Fruit fly (Drosophila melanogaster) whole organism, embryonic: Measurements from ENCODE around the gene CG10660.

Source experiments
- CG11560 ChIP-seq: fragments of 200-800 bp; sonication (Bioruptor generic); IDR thresholded peaks from 3 replicates; pipeline ENCODE4 v1.3.6; 2022; ENCODE audit warnings: missing biosample characterization, missing genetic modification characterization
- CG12391 ChIP-seq: fragments of 200-800 bp; sonication (Bioruptor generic); optimal IDR thresholded peaks from 3 replicates; lab custom pipeline; 2018; ENCODE audit warnings: missing biosample characterization, mild to moderate bottlenecking, missing genetic modification characterization, moderate library complexity
- CG15073 ChIP-seq: fragments of 200-800 bp; sonication (Bioruptor generic); optimal IDR thresholded peaks from 2 replicates; lab custom pipeline; 2016; ENCODE audit warnings: missing biosample characterization, missing genetic modification characterization
- CG15514 ChIP-seq: fragments of 200-800 bp; sonication (Bioruptor generic); optimal IDR thresholded peaks from 3 replicates; lab custom pipeline; 2017; ENCODE audit warnings: missing biosample characterization, missing genetic modification characterization, mild to moderate bottlenecking, moderate library complexity, missing genetic modification reagents
- CG16813 ChIP-seq: fragments of 200-800 bp; sonication (Bioruptor generic); IDR thresholded peaks from 3 replicates; pipeline ENCODE4 v1.3.6; 2022; ENCODE audit warnings: missing biosample characterization, missing genetic modification characterization; ENCODE audit not compliant: partially characterized antibody
- CG17568 ChIP-seq: fragments of 200-800 bp; sonication (Bioruptor generic); optimal IDR thresholded peaks from 2 replicates; lab custom pipeline; 2018; ENCODE audit warnings: missing biosample characterization, mild to moderate bottlenecking, missing genetic modification characterization, moderate library complexity
- CG1832 ChIP-seq: fragments of 200-800 bp; sonication (Bioruptor generic); optimal IDR thresholded peaks from 2 replicates; lab custom pipeline; 2017; ENCODE audit warnings: missing biosample characterization, mild to moderate bottlenecking, missing genetic modification characterization, inconsistent platforms
- CG2116 ChIP-seq: fragments of 200-800 bp; sonication (Bioruptor generic); optimal IDR thresholded peaks from 3 replicates; lab custom pipeline; 2018; ENCODE audit warnings: missing biosample characterization, mild to moderate bottlenecking, missing genetic modification characterization
- CG2712 ChIP-seq: fragments of 200-800 bp; optimal IDR thresholded peaks from 3 replicates; lab custom pipeline; 2019; ENCODE audit warnings: missing biosample characterization, mild to moderate bottlenecking, missing genetic modification characterization, moderate library complexity
- CG2889 ChIP-seq: fragments of 200-800 bp; sonication (Bioruptor generic); IDR thresholded peaks from 3 replicates; pipeline ENCODE4 v1.3.6; 2022; ENCODE audit warnings: missing biosample characterization, missing genetic modification characterization
- CG31441 ChIP-seq: fragments of 200-800 bp; sonication (Bioruptor generic); IDR thresholded peaks from 2 replicates; pipeline ENCODE4 v1.3.6; 2022; ENCODE audit warnings: missing biosample characterization, missing genetic modification characterization
- CG3838 ChIP-seq: fragments of 200-800 bp; sonication (Bioruptor generic); optimal IDR thresholded peaks from 3 replicates; lab custom pipeline; 2016; ENCODE audit warnings: missing biosample characterization, missing genetic modification characterization
- CG4282 ChIP-seq: fragments of 200-800 bp; sonication (Bioruptor generic); optimal IDR thresholded peaks from 2 replicates; lab custom pipeline; 2016; ENCODE audit warnings: missing biosample characterization, missing genetic modification characterization
- CG8359 ChIP-seq: fragments of 200-800 bp; sonication (Bioruptor generic); optimal IDR thresholded peaks from 2 replicates; lab custom pipeline; 2017; ENCODE audit warnings: missing biosample characterization, mild to moderate bottlenecking, missing genetic modification characterization, borderline replicate concordance
- CG8924 ChIP-seq: fragments of 200-800 bp; optimal IDR thresholded peaks from 3 replicates; lab custom pipeline; 2019; ENCODE audit warnings: missing biosample characterization, mild to moderate bottlenecking, missing genetic modification characterization, moderate library complexity
- CG9437 ChIP-seq: fragments of 200-800 bp; sonication (Bioruptor generic); optimal IDR thresholded peaks from 2 replicates; lab custom pipeline; 2018; ENCODE audit warnings: missing biosample characterization, mild to moderate bottlenecking, missing genetic modification characterization
- Dad ChIP-seq: fragments of 200-800 bp; sonication (Bioruptor generic); optimal IDR thresholded peaks from 3 replicates; lab custom pipeline; 2016; ENCODE audit warnings: missing biosample characterization, missing genetic modification characterization
- Dek ChIP-seq: fragments of 200-800 bp; sonication (Bioruptor generic); optimal IDR thresholded peaks from 3 replicates; lab custom pipeline; 2019; ENCODE audit warnings: missing biosample characterization, mild to moderate bottlenecking, missing genetic modification characterization, moderate library complexity
- Eip74EF ChIP-seq, 2 experiments: fragments of 200-800 bp in 1 of 2; fragments of >200 bp in 1 of 2; sonication (Bioruptor generic) in 1 of 2; optimal IDR thresholded peaks; 2 replicates each; lab custom pipeline; 2017 to 2019; ENCODE audit warnings: missing biosample characterization in 2 of 2, missing genetic modification characterization in 2 of 2, mild to moderate bottlenecking in 1 of 2, moderate library complexity in 1 of 2
- Ets65A ChIP-seq: fragments of 200-800 bp; sonication (Bioruptor generic); peaks from one replicate; lab custom pipeline; 2016; ENCODE audit warnings: missing biosample characterization, missing genetic modification characterization
- MESR4 ChIP-seq: fragments of 200-800 bp; sonication (Bioruptor generic); optimal IDR thresholded peaks from 2 replicates; lab custom pipeline; 2018; ENCODE audit warnings: missing biosample characterization, mild to moderate bottlenecking, missing genetic modification characterization, moderate library complexity
- MTF-1 ChIP-seq: fragments of 200-800 bp; sonication (Bioruptor generic); optimal IDR thresholded peaks from 2 replicates; lab custom pipeline; 2018; ENCODE audit warnings: missing biosample characterization, mild to moderate bottlenecking, missing genetic modification characterization, borderline replicate concordance
- Mad ChIP-seq: fragments of 200-800 bp; sonication (Bioruptor generic); optimal IDR thresholded peaks from 2 replicates; lab custom pipeline; 2016; ENCODE audit warnings: missing biosample characterization, missing genetic modification characterization
- Max ChIP-seq: fragments of 200-800 bp; sonication (Bioruptor generic); optimal IDR thresholded peaks from 2 replicates; lab custom pipeline; 2016; ENCODE audit warnings: missing biosample characterization, mild to moderate bottlenecking, missing genetic modification characterization
- Med ChIP-seq: fragments of 200-800 bp; sonication (Bioruptor generic); peaks from one replicate; lab custom pipeline; 2016; ENCODE audit warnings: missing biosample characterization, missing genetic modification characterization, mild to moderate bottlenecking, inconsistent platforms, moderate library complexity
- Myb ChIP-seq: fragments of 200-800 bp; sonication (Bioruptor generic); optimal IDR thresholded peaks from 2 replicates; lab custom pipeline; 2016; ENCODE audit warnings: missing biosample characterization, missing genetic modification characterization
- Nf-YA ChIP-seq: fragments of 200-800 bp; sonication (Bioruptor generic); IDR thresholded peaks from 2 replicates; pipeline ENCODE4 v1.3.6; 2022; ENCODE audit warnings: missing biosample characterization, missing genetic modification characterization
- bab2 ChIP-seq: fragments of 200-800 bp; sonication (Bioruptor generic); optimal IDR thresholded peaks from 2 replicates; lab custom pipeline; 2016; ENCODE audit warnings: missing biosample characterization, missing genetic modification characterization
- bbx ChIP-seq: fragments of 200-800 bp; sonication (Bioruptor generic); IDR thresholded peaks from 2 replicates; pipeline ENCODE4 v1.3.6; 2022; ENCODE audit warnings: missing biosample characterization, missing genetic modification characterization; ENCODE audit not compliant: partially characterized antibody
- bigmax ChIP-seq: fragments of 200-800 bp; sonication (Bioruptor generic); optimal IDR thresholded peaks from 2 replicates; lab custom pipeline; 2018; ENCODE audit warnings: missing biosample characterization, mild to moderate bottlenecking, missing genetic modification characterization
- danr ChIP-seq: fragments of 200-800 bp; sonication (Bioruptor generic); IDR thresholded peaks from 2 replicates; pipeline ENCODE4 v1.3.6; 2022; ENCODE audit warnings: missing biosample characterization, missing genetic modification characterization
- dmrt11E ChIP-seq: fragments of 200-800 bp; sonication (Bioruptor generic); optimal IDR thresholded peaks from 3 replicates; lab custom pipeline; 2018; ENCODE audit warnings: missing biosample characterization, mild to moderate bottlenecking, missing genetic modification characterization, moderate library complexity
- exex ChIP-seq: fragments of 200-800 bp; sonication (Bioruptor generic); optimal IDR thresholded peaks from 4 replicates; lab custom pipeline; 2018; ENCODE audit warnings: missing biosample characterization, mild to moderate bottlenecking, missing genetic modification characterization, moderate library complexity
- gem ChIP-seq: fragments of 200-800 bp; sonication (Bioruptor generic); optimal IDR thresholded peaks from 2 replicates; lab custom pipeline; 2019; ENCODE audit warnings: missing biosample characterization, mild to moderate bottlenecking, missing genetic modification characterization, moderate library complexity
- gsb ChIP-seq: fragments of 200-800 bp; sonication (Bioruptor generic); IDR thresholded peaks from 2 replicates; pipeline ENCODE4 v1.3.6; 2022; ENCODE audit warnings: missing biosample characterization, missing genetic modification characterization
- hb ChIP-seq: fragments of 200-800 bp; sonication (Bioruptor generic); IDR thresholded peaks from 3 replicates; pipeline ENCODE4 v1.3.6; 2022; ENCODE audit warnings: missing biosample characterization, missing genetic modification characterization; ENCODE audit not compliant: partially characterized antibody
- hbn ChIP-seq: fragments of 200-800 bp; sonication (Bioruptor generic); IDR thresholded peaks from 2 replicates; pipeline ENCODE4 v1.3.6; 2022; ENCODE audit warnings: missing biosample characterization, missing genetic modification characterization; ENCODE audit not compliant: partially characterized antibody
- ind ChIP-seq: fragments of 200-800 bp; sonication (Bioruptor generic); optimal IDR thresholded peaks from 3 replicates; lab custom pipeline; 2016; ENCODE audit warnings: missing biosample characterization, missing genetic modification characterization
- lola ChIP-seq, 3 experiments: fragments of >200 bp in 2 of 3; fragments of 200-800 bp in 1 of 3; sonication (Bioruptor generic) in 1 of 3; optimal IDR thresholded peaks; 2 replicates each; lab custom pipeline; 2017 to 2019; ENCODE audit warnings: missing biosample characterization in 3 of 3, missing genetic modification characterization in 3 of 3, mild to moderate bottlenecking in 1 of 3, moderate library complexity in 1 of 3
- prd ChIP-seq, 3 experiments: fragments of >200 bp in 2 of 3; fragments of 200-800 bp in 1 of 3; sonication (Bioruptor generic) in 1 of 3; optimal IDR thresholded peaks in 2 of 3; IDR thresholded peaks in 1 of 3; 2 replicates in 2 of 3; 3 replicates in 1 of 3; pipeline versions ENCODE4 v1.3.6 to Lab custom; 2017 to 2022; ENCODE audit warnings: missing biosample characterization in 1 of 3, missing genetic modification characterization in 1 of 3
- pzg ChIP-seq: fragments of 200-800 bp; sonication (Bioruptor generic); optimal IDR thresholded peaks from 3 replicates; lab custom pipeline; 2018; ENCODE audit warnings: missing biosample characterization, mild to moderate bottlenecking, missing genetic modification characterization, moderate library complexity
- sens ChIP-seq: fragments of 200-800 bp; sonication (Bioruptor generic); peaks from one replicate; lab custom pipeline; 2016; ENCODE audit warnings: missing biosample characterization, missing genetic modification characterization
- toy ChIP-seq: fragments of 200-800 bp; sonication (Bioruptor generic); IDR thresholded peaks from 2 replicates; pipeline ENCODE4 v1.3.6; 2022; ENCODE audit warnings: missing biosample characterization, missing genetic modification characterization
- ttk ChIP-seq: fragments of 200-800 bp; sonication (Bioruptor generic); IDR thresholded peaks from 2 replicates; pipeline ENCODE4 v2.1.2; 2022; ENCODE audit warnings: missing biosample characterization, missing genetic modification characterization
- tup ChIP-seq: fragments of 200-800 bp; sonication (Bioruptor generic); optimal IDR thresholded peaks from 2 replicates; lab custom pipeline; 2016; ENCODE audit warnings: missing biosample characterization, mild to moderate bottlenecking, missing genetic modification characterization, moderate library complexity
- tx ChIP-seq: fragments of 200-800 bp; sonication (Bioruptor generic); optimal IDR thresholded peaks from 2 replicates; lab custom pipeline; 2016; ENCODE audit warnings: missing biosample characterization, missing genetic modification characterization
- vvl ChIP-seq: fragments of 200-800 bp; sonication (Bioruptor generic); IDR thresholded peaks from 2 replicates; pipeline ENCODE4 v1.3.6; 2022; ENCODE audit warnings: missing biosample characterization, missing genetic modification characterization
- wdn ChIP-seq: fragments of 200-800 bp; sonication (Bioruptor generic); IDR thresholded peaks from 2 replicates; pipeline ENCODE4 v1.3.6; 2022; ENCODE audit warnings: missing biosample characterization, missing genetic modification characterization
- z ChIP-seq: fragments of 200-800 bp; sonication (Bioruptor generic); IDR thresholded peaks from 3 replicates; pipeline ENCODE4 v1.3.6; 2022; ENCODE audit warnings: missing biosample characterization, missing genetic modification characterization
- zfh2 ChIP-seq: fragments of 200-800 bp; sonication (Bioruptor generic); optimal IDR thresholded peaks from 2 replicates; lab custom pipeline; 2016; ENCODE audit warnings: missing biosample characterization, missing genetic modification characterization

Gene CG10660

dm6 chr3L:12471471-12471978, 19.0 kb downstream of the CG10660 start, which contains the start of gene CG10616 (continued):
- peak; percentile 65 for TF ChIP-seq sens
- no peak for TF ChIP-seq CG15073 (GFP tag; lab: Kevin White, UChicago)
- TF ChIP-seq CG11560 (tag; lab: Robert Waterston, UW): peak; percentile 96
- TF ChIP-seq CG2712: peak; percentile 37
- no peak for TF ChIP-seq zfh2 (GFP tag; lab: Kevin White, UChicago)
- TF ChIP-seq tup (GFP tag; lab: Kevin White, UChicago): no peak
- TF ChIP-seq CG31441 (GFP tag; lab: Robert Waterston, UW): no peak
- no peak for TF ChIP-seq CG4282 (GFP tag; lab: Kevin White, UChicago)
- TF ChIP-seq CG2116 (GFP tag; lab: Kevin White, UChicago): peak; percentile 71
- peak; percentile 31 for TF ChIP-seq CG12391 (tag; lab: Kevin White, UChicago)
- no peak for TF ChIP-seq tx (GFP tag; lab: Kevin White, UChicago)
- no peak for TF ChIP-seq Nf-YA (GFP tag; lab: Robert Waterston, UW)
- no peak for TF ChIP-seq ind (GFP tag; lab: Kevin White, UChicago)
- TF ChIP-seq Myb (GFP tag; lab: Kevin White, UChicago): peak; percentile 96
- TF ChIP-seq gem (tag; lab: Kevin White, UChicago): no peak
- TF ChIP-seq bigmax (GFP tag; lab: Kevin White, UChicago): no peak
- peak; percentile 73 for TF ChIP-seq pzg (GFP tag; lab: Kevin White, UChicago)
- TF ChIP-seq Mad: no peak
- TF ChIP-seq hbn (GFP tag; lab: Robert Waterston, UW): peak; percentile 95
- no peak for TF ChIP-seq danr
- no peak for TF ChIP-seq ttk (GFP tag; lab: Robert Waterston, UW)
- TF ChIP-seq MESR4: peak; percentile 82
- no peak for TF ChIP-seq exex (tag; lab: Kevin White, UChicago)
- TF ChIP-seq CG17568 (GFP tag; lab: Kevin White, UChicago): no peak
- TF ChIP-seq MTF-1 (GFP tag; lab: Kevin White, UChicago): no peak
- TF ChIP-seq bab2 (GFP tag; lab: Kevin White, UChicago): no peak
- TF ChIP-seq lola (GFP tag; optimal IDR thresholded peaks at IDR 0.05; lab: Kevin White, UChicago): no peak
- TF ChIP-seq dmrt11E (tag; lab: Kevin White, UChicago): no peak
- no peak for TF ChIP-seq wdn
- no peak for TF ChIP-seq gsb (GFP tag; lab: Robert Waterston, UW)
- TF ChIP-seq Dek: no peak
- TF ChIP-seq CG15514 (GFP tag; lab: Kevin White, UChicago): no peak
- 0 out of 2 replicates have a peak, but pooled peaks have one; percentile 13 for TF ChIP-seq vvl
- peak; percentile 95 for TF ChIP-seq CG16813
- TF ChIP-seq CG8359 (GFP tag; lab: Kevin White, UChicago): no peak
- no peak for TF ChIP-seq CG8924
- no peak for TF ChIP-seq Dad
- no peak for TF ChIP-seq Eip74EF (GFP tag; optimal IDR thresholded peaks at IDR 0.05; lab: Kevin White, UChicago)
- no peak for TF ChIP-seq CG1832 (GFP tag; lab: Kevin White, UChicago)
- TF ChIP-seq, all 482 proteins: peak for 70

- TF ChIP-seq CG3838 (GFP tag; lab: Kevin White, UChicago) (no peak), prd (optimal IDR thresholded peaks at IDR 0.05; lab: Kevin White, UChicago) (no peak), prd (GFP tag; IDR thresholded peaks at IDR 0.05; lab: Robert Waterston, UW) (0 out of 3 replicates have a peak, but pooled peaks have one; percentile 20), toy (GFP tag; lab: Robert Waterston, UW) (no peak), sens (peak; percentile 33), Max (GFP tag; lab: Kevin White, UChicago) (no peak), CG9437 (no peak), Med (GFP tag; lab: Kevin White, UChicago) (peak; percentile 59), Eip74EF (GFP tag; optimal IDR thresholded peaks at IDR 0.05; lab: Kevin White, UChicago) (no peak), CG2889 (GFP tag; lab: Robert Waterston, UW) (no peak), hb (GFP tag; lab: Robert Waterston, UW) (0 out of 3 replicates have a peak, but pooled peaks have one; percentile 31), bbx (GFP tag; lab: Robert Waterston, UW) (peak; percentile 23; the same call in 1 of the 2 replicates), Ets65A (GFP tag; lab: Kevin White, UChicago) (peak; percentile 78), z (GFP tag; lab: Robert Waterston, UW) (0 out of 3 replicates have a peak, but pooled peaks have one; percentile 60), CG1832 (GFP tag; lab: Kevin White, UChicago) (peak; percentile 27)
Measured at dm6 chr3L:12470509-12470908, 20.0 kb downstream of the CG10660 start.
